Fruit fly (Drosophila melanogaster): ENCODE data around the gene CG32816.
A peak's percentile ranks its signal among the peaks of the same experiment; 100 is the strongest.

CG32816 gene

DNA sequence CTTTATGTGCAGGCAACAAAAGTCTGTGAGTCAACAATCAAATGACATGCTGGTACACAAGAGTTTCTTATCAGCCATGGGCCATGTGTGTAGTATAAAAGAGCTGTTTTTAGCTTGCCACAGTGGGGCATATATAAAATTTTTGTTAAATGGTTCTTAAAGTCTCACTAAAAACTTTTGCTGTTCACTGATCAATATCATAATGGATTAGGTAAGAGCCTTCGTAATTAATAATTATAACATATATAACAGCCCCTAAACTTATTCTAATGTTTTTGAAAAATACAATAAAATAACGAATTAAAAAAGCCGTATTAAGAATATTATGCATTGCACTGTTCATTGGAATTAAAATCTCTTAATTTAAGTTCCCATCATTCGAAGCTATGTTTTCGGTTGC is 177.3 kb downstream of the CG32816 start (continued):
- TF ChIP-seq CG34406 (GFP tag; optimal IDR thresholded peaks at IDR 0.05): peak; percentile 13
- peak; percentile 32 for TF ChIP-seq esn (GFP tag; optimal IDR thresholded peaks at IDR 0.05)
- TF ChIP-seq Gug (GFP tag; IDR thresholded peaks at IDR 0.05): no peak
- no peak for TF ChIP-seq Sox102F (GFP tag; optimal IDR thresholded peaks at IDR 0.05)
- no peak for TF ChIP-seq cyc (GFP tag; optimal IDR thresholded peaks at IDR 0.05)
- TF ChIP-seq CG10669 (GFP tag; optimal IDR thresholded peaks at IDR 0.05): peak; percentile 35
- no peak for TF ChIP-seq lz (GFP tag; optimal IDR thresholded peaks at IDR 0.05)

DNA sequence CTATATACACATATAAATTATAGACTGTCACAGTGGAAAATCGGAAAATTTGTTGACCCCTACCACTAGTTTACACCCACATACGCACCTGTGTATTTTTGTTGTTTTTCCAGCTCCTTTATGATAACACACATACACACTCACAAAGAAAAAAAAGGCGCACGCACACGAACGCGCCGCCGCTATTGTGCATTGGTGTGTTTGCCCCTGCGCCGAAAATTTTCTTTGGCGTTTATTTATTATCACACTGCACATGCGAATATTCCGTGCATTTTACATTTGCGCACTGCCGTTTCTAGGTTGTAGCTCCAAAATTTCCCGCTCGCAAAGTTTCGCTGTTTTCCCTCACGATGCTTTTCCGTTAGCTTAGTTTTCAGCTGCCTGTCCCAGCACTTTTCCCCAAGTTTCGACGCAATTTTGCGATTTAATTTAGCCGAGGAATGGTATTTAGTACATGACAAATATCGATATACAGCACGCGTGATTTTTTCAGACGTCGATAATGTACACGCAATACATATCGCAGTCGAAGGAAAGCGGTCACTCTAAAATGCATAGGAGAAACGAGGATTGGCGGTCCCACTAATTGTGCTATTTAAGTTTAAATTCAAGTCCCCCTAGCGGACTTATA is 191.3 kb downstream of the CG32816 start, which contains the start of the genes CG3777 and ewg:
TSS of gene CG3777 (plus strand) at position 607 of the 631 bp plus-strand sequence.
TSS of gene ewg (minus strand) at position 622 of the 631 bp plus-strand sequence.
- TF ChIP-seq svp (GFP tag) (peak; percentile 28), Eip78C (GFP tag) (peak; percentile 47), Sox102F (GFP tag; optimal IDR thresholded peaks at IDR 0.05) (peak; percentile 13), ss (GFP tag; optimal IDR thresholded peaks at IDR 0.05) (peak; percentile 13 to 33), fkh (GFP tag; optimal IDR thresholded peaks at IDR 0.05) (peak; percentile 4), Hr4 (GFP tag; optimal IDR thresholded peaks at IDR 0.05) (no peak)

DNA sequence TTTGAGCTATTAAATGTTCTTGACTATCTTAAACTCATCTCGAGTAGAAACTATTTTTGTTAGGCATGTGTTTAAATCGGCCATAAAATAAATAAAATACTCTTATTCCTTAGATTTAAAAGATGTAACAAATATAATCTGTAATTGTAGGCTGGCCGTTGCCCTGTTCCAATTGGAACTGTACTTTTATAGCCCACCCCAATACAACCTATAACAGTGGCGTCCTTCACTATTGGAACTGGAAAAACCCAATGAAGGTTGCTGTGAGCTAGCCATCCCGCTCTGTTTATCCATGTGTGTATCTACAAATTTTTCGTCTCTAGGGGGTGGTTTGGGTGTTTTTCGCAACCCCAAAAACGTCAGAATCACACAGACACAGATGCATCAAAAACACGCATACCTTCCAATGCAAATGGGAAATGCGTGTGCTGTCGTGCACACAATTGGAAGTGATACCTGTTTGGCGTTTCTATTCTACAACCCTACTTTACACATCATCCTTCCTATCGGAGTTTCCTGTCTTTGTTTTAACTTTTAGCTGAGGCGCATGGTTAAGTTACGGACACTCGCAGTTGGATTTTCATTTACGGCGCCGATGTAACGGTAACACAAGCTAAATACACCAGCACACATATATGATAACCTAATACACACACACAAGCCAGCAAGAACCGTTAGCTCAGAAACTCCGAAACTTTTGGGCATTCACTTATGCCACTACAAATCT is 192.0 kb downstream of the CG32816 start:
- no peak for TF ChIP-seq CG32006 (GFP tag; optimal IDR thresholded peaks at IDR 0.05)
- peak; percentile 56 for TF ChIP-seq Hr4 (GFP tag; optimal IDR thresholded peaks at IDR 0.05)
- TF ChIP-seq CG10631 (GFP tag; optimal IDR thresholded peaks at IDR 0.05): peak; percentile 41
- no peak for TF ChIP-seq CG4318 (GFP tag; optimal IDR thresholded peaks at IDR 0.05)
- TF ChIP-seq CG15336 (GFP tag; IDR thresholded peaks at IDR 0.05): no peak
- TF ChIP-seq Hr38 (GFP tag; optimal IDR thresholded peaks at IDR 0.05): no peak
- TF ChIP-seq CG9139 (GFP tag; optimal IDR thresholded peaks at IDR 0.05): no peak
- TF ChIP-seq fd85E (GFP tag; optimal IDR thresholded peaks at IDR 0.05): no peak
- TF ChIP-seq net (GFP tag; optimal IDR thresholded peaks at IDR 0.05): peak; percentile 33
- TF ChIP-seq CG16779 (tag; optimal IDR thresholded peaks at IDR 0.05): no peak
- TF ChIP-seq salr (GFP tag; optimal IDR thresholded peaks at IDR 0.05): peak in 1 of 2 experiments; percentile 32
- TF ChIP-seq Met (GFP tag; optimal IDR thresholded peaks at IDR 0.05): no peak
- peak; percentile 11 for TF ChIP-seq CG3919 (GFP tag; optimal IDR thresholded peaks at IDR 0.05)
- TF ChIP-seq Ets21C (GFP tag; optimal IDR thresholded peaks at IDR 0.05): no peak
- no peak for TF ChIP-seq pdm3 (GFP tag; optimal IDR thresholded peaks at IDR 0.05)
- peak; percentile 17 for TF ChIP-seq CG10669 (GFP tag; optimal IDR thresholded peaks at IDR 0.05)
- TF ChIP-seq CG11902 (GFP tag; optimal IDR thresholded peaks at IDR 0.05): no peak
- no peak for TF ChIP-seq Sox102F (GFP tag; optimal IDR thresholded peaks at IDR 0.05)
- TF ChIP-seq CG7368 (GFP tag; optimal IDR thresholded peaks at IDR 0.05): no peak
- no peak for TF ChIP-seq CG11294 (GFP tag; IDR thresholded peaks at IDR 0.05)
- TF ChIP-seq topi (GFP tag; optimal IDR thresholded peaks at IDR 0.05): no peak
- TF ChIP-seq OdsH (GFP tag; optimal IDR thresholded peaks at IDR 0.05): no peak
- TF ChIP-seq Ets96B (tag; optimal IDR thresholded peaks at IDR 0.05): peak; percentile 6
- peak; percentile 39; the same call in 1 of the 3 replicates for TF ChIP-seq CG8119 (GFP tag; IDR thresholded peaks at IDR 0.05)
- TF ChIP-seq CG8632 (GFP tag; optimal IDR thresholded peaks at IDR 0.05): no peak
- no peak for TF ChIP-seq ss (GFP tag; optimal IDR thresholded peaks at IDR 0.05)
- TF ChIP-seq CG1621 (tag; optimal IDR thresholded peaks at IDR 0.05): no peak
- TF ChIP-seq dsx (GFP tag; optimal IDR thresholded peaks at IDR 0.05; ENCODE audit: poor library complexity, severe bottlenecking): no peak
- TF ChIP-seq CG8319 (GFP tag; optimal IDR thresholded peaks at IDR 0.05): no peak
- no peak for TF ChIP-seq fkh (GFP tag; optimal IDR thresholded peaks at IDR 0.05)
- peak; percentile 83 for TF ChIP-seq Eip78C (GFP tag)
- no peak for TF ChIP-seq Sox14 (GFP tag; optimal IDR thresholded peaks at IDR 0.05)
- peak; percentile 8 for TF ChIP-seq cyc (GFP tag; optimal IDR thresholded peaks at IDR 0.05)
- TF ChIP-seq dac (GFP tag; optimal IDR thresholded peaks at IDR 0.05): no peak
- no peak for TF ChIP-seq CG6163 (GFP tag; IDR thresholded peaks at IDR 0.05)
- TF ChIP-seq svp (GFP tag): no peak
- no peak for TF ChIP-seq Eip75B (GFP tag; optimal IDR thresholded peaks at IDR 0.05)
- no peak for TF ChIP-seq achi (GFP tag; optimal IDR thresholded peaks at IDR 0.05)
- TF ChIP-seq Eip93F (GFP tag; optimal IDR thresholded peaks at IDR 0.05): no peak
- no peak for TF ChIP-seq CG6808 (GFP tag; optimal IDR thresholded peaks at IDR 0.05)
- TF ChIP-seq Lpt (GFP tag; optimal IDR thresholded peaks at IDR 0.05): peak; percentile 7

All from whole organism, prepupa.